Worm (Caenorhabditis elegans) whole organism, midembryonic: ENCODE results near the gene K01D12.5.

Experiments used
- T22C8.4 ChIP-seq: fragments of 200-800 bp; sonication (Bioruptor generic); IDR thresholded peaks from 2 replicates; pipeline ENCODE4 v1.3.6; 2022; ENCODE audit warnings: missing genetic modification characterization, missing compliant biosample characterization
- cog-1 ChIP-seq: sonication (generic microtip); optimal IDR thresholded peaks from 2 replicates; lab custom pipeline; 2016; ENCODE audit warnings: missing genetic modification characterization, missing compliant biosample characterization
- flt-1 ChIP-seq: fragments of 200-800 bp; sonication (Bioruptor generic); IDR thresholded peaks from 2 replicates; pipeline ENCODE4 v1.3.6; 2022; ENCODE audit warnings: missing genetic modification characterization, missing compliant biosample characterization
- med-1 ChIP-seq: sonication (generic microtip); optimal IDR thresholded peaks from 2 replicates; lab custom pipeline; 2017; ENCODE audit warnings: missing genetic modification characterization, mild to moderate bottlenecking, missing compliant biosample characterization, antibody characterized with exemption, missing genetic modification reagents; ENCODE audit not compliant: insufficient read depth
- ref-1 ChIP-seq: fragments of 200-800 bp; sonication (Bioruptor generic); conservative IDR thresholded peaks from 2 replicates; pipeline ENCODE4 v1.3.6; 2022; ENCODE audit warnings: missing genetic modification reagents, missing genetic modification characterization, missing compliant biosample characterization
- tab-1 ChIP-seq: fragments of 200-800 bp; sonication (Bioruptor generic); IDR thresholded peaks from 2 replicates; pipeline ENCODE4 v1.3.6; 2022; ENCODE audit warnings: missing genetic modification characterization, missing compliant biosample characterization
- ztf-23 ChIP-seq: fragments of 200-800 bp; sonication (Bioruptor generic); IDR thresholded peaks from 2 replicates; pipeline ENCODE4 v1.3.6; 2022; ENCODE audit warnings: missing genetic modification reagents, missing genetic modification characterization, missing compliant biosample characterization
- ztf-29 ChIP-seq: fragments of 200-800 bp; sonication (Bioruptor generic); IDR thresholded peaks from 2 replicates; pipeline ENCODE4 v1.3.6; 2022; ENCODE audit warnings: missing genetic modification reagents, missing genetic modification characterization, missing compliant biosample characterization

DNA sequence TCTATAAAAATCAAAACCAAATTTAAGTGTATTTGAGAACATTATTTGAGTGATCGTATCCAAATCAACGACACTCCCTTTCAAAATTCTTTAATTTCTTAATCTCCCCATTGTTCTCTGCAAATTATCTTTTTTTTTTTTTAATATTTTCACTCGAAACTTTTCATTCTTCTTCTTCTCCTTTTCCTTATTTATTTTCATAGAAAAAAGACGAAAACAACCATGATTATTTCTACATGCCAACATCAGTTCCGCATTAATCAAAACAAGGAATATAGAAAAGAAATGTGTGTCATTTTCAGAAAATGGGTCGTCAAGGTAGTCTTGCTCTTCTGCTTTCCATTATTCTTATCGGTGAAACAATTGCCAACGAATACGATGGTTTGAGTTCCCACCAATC lies at the start of gene K01D12.5:
- TF ChIP-seq ztf-23 (GFP tag; lab: Robert Waterston, UW) (no peak), ztf-29 (GFP tag; lab: Robert Waterston, UW) (no peak), flt-1 (GFP tag; lab: Robert Waterston, UW) (no peak), T22C8.4 (GFP tag; lab: Robert Waterston, UW) (no peak), med-1 (GFP tag; lab: Kevin White, UChicago) (no peak), ref-1 (GFP tag; lab: Robert Waterston, UW) (no peak), cog-1 (tag; lab: Kevin White, UChicago) (no peak), tab-1 (no peak)
